Worm (Caenorhabditis elegans): ENCODE data around the gene lrch-1.

DNA sequence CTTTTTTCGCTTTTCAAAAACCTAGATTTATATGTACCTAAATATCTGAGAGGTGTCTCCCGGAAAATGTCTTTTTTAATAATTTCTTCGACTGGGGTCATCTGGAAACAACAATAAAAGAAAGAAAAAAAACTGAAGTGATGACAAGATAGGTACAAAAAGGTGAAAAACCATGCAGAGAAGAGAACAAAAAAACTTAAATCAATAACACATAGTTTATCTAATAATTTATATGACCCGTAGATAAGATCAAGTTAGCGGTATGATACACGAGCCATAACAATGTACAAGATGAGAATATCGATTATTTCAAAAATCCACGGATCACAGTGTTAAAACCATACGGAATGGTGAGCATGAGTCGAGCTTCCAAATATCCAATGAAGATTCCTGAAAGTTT is 10.1 kb downstream of the lrch-1 start, which contains the start of gene mtp-18:
- no peak for TF ChIP-seq aly-2 (tag; optimal IDR thresholded peaks at IDR 0.05)
- no peak for TF ChIP-seq mdl-1 (tag; optimal IDR thresholded peaks at IDR 0.05)
- TF ChIP-seq ama-1 (optimal IDR thresholded peaks at IDR 0.05): no peak
- TF ChIP-seq nhr-77 (tag; optimal IDR thresholded peaks at IDR 0.05): no peak
